Worm (Caenorhabditis elegans): ENCODE measurements around the gene best-23.

best-23 gene

DNA sequence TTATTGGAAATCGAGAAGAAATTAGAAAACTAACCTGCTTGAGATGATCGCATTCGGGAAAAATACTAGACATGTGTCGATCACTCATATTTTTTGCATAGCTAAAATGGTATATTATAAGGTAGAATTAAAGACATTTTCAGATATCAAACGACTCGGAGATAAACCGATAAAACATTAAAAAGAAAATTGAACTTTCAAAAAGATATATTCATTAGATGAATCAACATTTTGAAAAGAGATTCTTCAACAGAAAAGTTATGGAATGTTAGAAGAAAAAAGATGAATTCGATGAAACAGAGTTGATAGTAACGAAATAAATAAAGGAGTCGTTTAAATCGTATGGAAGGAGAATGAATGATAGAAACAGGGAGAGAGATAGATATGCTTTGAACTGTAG is 51.8 kb downstream of the best-23 start, which contains the start of gene mdmh-35:
Gene mdmh-35, minus strand, starts transcription at position 101 of the 400 bp plus-strand sequence.
- TF ChIP-seq tab-1 (GFP tag; IDR thresholded peaks at IDR 0.05), result no peak
- TF ChIP-seq med-1 (GFP tag; optimal IDR thresholded peaks at IDR 0.05; ENCODE audit: insufficient read depth), result no peak
- no peak for TF ChIP-seq flt-1 (GFP tag; IDR thresholded peaks at IDR 0.05)
- no peak for TF ChIP-seq ref-1 (GFP tag; conservative IDR thresholded peaks at IDR 0.05)
- TF ChIP-seq ztf-29 (GFP tag; IDR thresholded peaks at IDR 0.05), result no peak
- TF ChIP-seq cog-1 (tag; optimal IDR thresholded peaks at IDR 0.05), result no peak
- no peak for TF ChIP-seq ztf-23 (GFP tag; IDR thresholded peaks at IDR 0.05)

- TF ChIP-seq tab-1 (GFP tag; IDR thresholded peaks at IDR 0.05), result no peak
- no peak for TF ChIP-seq ztf-29 (GFP tag; IDR thresholded peaks at IDR 0.05)
- TF ChIP-seq klf-2 (GFP tag; conservative IDR thresholded peaks at IDR 0.05), result no peak
- no peak for TF ChIP-seq T22C8.4 (GFP tag; IDR thresholded peaks at IDR 0.05)
These were observed 52.4 kb downstream of the best-23 start, which contains the start of gene mdt-10 for ce11 chrII:7854942-7855341. Gene mdt-10 (minus strand): TSS chrII:7855042.

Data from whole organism, midembryonic.